Worm (Caenorhabditis elegans): ENCODE data around the gene nspc-18.

The nspc-18 gene

ce11 chrX:14563818-14564217 is 36.4 kb upstream of the nspc-18 start:
- no peak for TF ChIP-seq tra-4 (tag; optimal IDR thresholded peaks at IDR 0.05)
- no peak for TF ChIP-seq pes-1 (GFP tag; IDR thresholded peaks at IDR 0.05)
- TF ChIP-seq hmg-4 (GFP tag; optimal IDR thresholded peaks at IDR 0.05) = no peak
- no peak for TF ChIP-seq flt-1 (GFP tag; IDR thresholded peaks at IDR 0.05)
- TF ChIP-seq ceh-13 (GFP tag; optimal IDR thresholded peaks at IDR 0.05) = no peak
- TF ChIP-seq aly-1 (tag; optimal IDR thresholded peaks at IDR 0.05) = no peak
- TF ChIP-seq B0310.2 (tag; optimal IDR thresholded peaks at IDR 0.05) = no peak
- TF ChIP-seq hmbx-1 (tag; optimal IDR thresholded peaks at IDR 0.05) = no peak
- TF ChIP-seq tbx-11 (GFP tag; IDR thresholded peaks at IDR 0.05) = no peak

ce11 chrX:14562286-14563086 is 35.0 kb upstream of the nspc-18 start:
- no peak for TF ChIP-seq B0310.2 (tag; optimal IDR thresholded peaks at IDR 0.05)
- no peak for TF ChIP-seq hmbx-1 (tag; optimal IDR thresholded peaks at IDR 0.05)
- no peak for TF ChIP-seq sea-1 (GFP tag; conservative IDR thresholded peaks at IDR 0.05)
- no peak for TF ChIP-seq ets-7 (tag; optimal IDR thresholded peaks at IDR 0.05)

DNA sequence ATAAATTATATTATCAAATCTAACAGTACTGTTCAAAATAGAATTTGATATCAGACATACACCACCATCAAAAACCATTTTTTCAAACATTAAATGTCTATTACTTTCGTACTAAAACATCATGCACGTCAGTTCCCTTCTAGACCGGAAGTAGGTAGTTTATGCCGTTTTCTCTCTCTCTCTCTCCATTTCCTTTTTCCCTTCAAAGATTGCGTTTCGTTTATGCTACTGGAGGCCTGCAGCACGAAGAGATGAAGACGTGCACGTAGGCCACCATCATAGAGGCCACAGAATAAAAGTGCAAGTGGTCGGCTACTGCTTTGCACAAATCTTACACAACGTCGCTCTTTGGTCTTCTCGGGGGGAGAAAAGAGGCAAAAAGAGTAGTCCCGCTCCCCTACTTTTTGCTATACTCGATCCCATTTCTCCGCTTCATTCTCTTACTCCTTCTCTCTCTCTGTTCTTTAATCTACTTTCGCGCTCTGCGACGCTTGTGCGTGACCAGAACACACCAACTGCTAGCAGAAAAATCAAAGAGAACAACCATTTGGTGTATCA is 34.0 kb upstream of the nspc-18 start:
- no peak for TF ChIP-seq ama-1 (optimal IDR thresholded peaks at IDR 0.05)
- peak; percentile 12 for TF ChIP-seq F13C5.2 (tag; optimal IDR thresholded peaks at IDR 0.05)

DNA sequence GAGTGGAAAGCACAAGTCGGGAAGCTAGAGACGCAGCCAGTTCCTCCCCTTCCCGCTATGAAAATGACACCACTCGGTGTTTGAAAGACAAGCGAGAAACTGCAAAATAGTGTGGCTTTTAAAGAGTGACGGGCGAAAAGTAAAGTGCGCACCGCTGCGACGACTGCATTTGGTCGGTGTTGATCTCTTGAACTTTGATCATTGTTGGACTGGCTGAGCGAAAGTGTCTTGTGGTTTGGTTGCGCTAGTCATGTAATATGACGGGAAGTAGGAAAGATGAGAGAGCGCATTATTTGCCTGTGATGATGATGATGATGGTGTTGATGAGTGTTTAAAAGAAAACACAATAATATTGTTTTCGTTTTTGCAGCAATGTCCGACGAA is 32.8 kb upstream of the nspc-18 start:
- TF ChIP-seq B0310.2 (tag; optimal IDR thresholded peaks at IDR 0.05) (no peak), F13C5.2 (tag; optimal IDR thresholded peaks at IDR 0.05) (peak; percentile 34)

- no peak for TF ChIP-seq ama-1 (optimal IDR thresholded peaks at IDR 0.05)
- TF ChIP-seq hnd-1 (tag; optimal IDR thresholded peaks at IDR 0.05) = no peak
- no peak for TF ChIP-seq tra-4 (tag; optimal IDR thresholded peaks at IDR 0.05)
- no peak for TF ChIP-seq hmbx-1 (tag; optimal IDR thresholded peaks at IDR 0.05)
- TF ChIP-seq hmg-4 (GFP tag; optimal IDR thresholded peaks at IDR 0.05) = no peak
- no peak for TF ChIP-seq ceh-13 (GFP tag; optimal IDR thresholded peaks at IDR 0.05)
- no peak for TF ChIP-seq ets-7 (tag; optimal IDR thresholded peaks at IDR 0.05)
- TF ChIP-seq F13C5.2 (tag; optimal IDR thresholded peaks at IDR 0.05) = no peak
- no peak for TF ChIP-seq ceh-36 (tag; optimal IDR thresholded peaks at IDR 0.05)
- TF ChIP-seq flt-1 (GFP tag; IDR thresholded peaks at IDR 0.05) = no peak
- no peak for TF ChIP-seq tbx-11 (GFP tag; IDR thresholded peaks at IDR 0.05)
- TF ChIP-seq pes-1 (GFP tag; IDR thresholded peaks at IDR 0.05) = no peak
- no peak for TF ChIP-seq aly-1 (tag; optimal IDR thresholded peaks at IDR 0.05)
- TF ChIP-seq sea-1 (GFP tag; conservative IDR thresholded peaks at IDR 0.05) = no peak
- no peak for TF ChIP-seq scrt-1 (GFP tag; IDR thresholded peaks at IDR 0.05)
- TF ChIP-seq B0310.2 (tag; optimal IDR thresholded peaks at IDR 0.05) = no peak
- no peak for TF ChIP-seq tbx-37 (GFP tag; conservative IDR thresholded peaks at IDR 0.05)
Measured at ce11 chrX:14559519-14560296, 32.2 kb upstream of the nspc-18 start.

DNA sequence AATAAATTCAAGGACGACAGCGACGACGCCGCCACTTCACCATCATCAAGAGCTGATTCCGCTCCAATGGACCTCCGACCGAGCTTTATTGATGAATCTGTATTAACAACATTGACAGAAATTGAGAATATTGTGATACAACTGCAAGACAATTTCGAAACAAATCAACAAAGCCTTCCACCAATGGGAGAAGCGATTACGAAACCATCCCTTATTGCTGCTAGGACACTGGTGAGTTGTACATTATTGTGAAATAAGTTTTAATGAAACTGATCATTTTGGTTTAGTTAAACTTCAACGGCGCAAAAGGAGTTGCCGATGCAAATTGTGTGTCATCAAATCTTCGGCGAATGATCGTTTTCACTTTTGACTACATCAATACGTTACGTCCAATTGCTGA is 31.6 kb upstream of the nspc-18 start:
- TF ChIP-seq tra-4 (tag; optimal IDR thresholded peaks at IDR 0.05) = no peak
- TF ChIP-seq F13C5.2 (tag; optimal IDR thresholded peaks at IDR 0.05) = no peak

ce11 chrX:14557936-14558554 is 30.6 kb upstream of the nspc-18 start, which contains the start of gene nhr-3:
nhr-3 (plus strand) TSS chrX:14558504.
- TF ChIP-seq scrt-1 (GFP tag; IDR thresholded peaks at IDR 0.05) (no peak), hmbx-1 (tag; optimal IDR thresholded peaks at IDR 0.05) (no peak), pes-1 (GFP tag; IDR thresholded peaks at IDR 0.05) (no peak), ets-7 (tag; optimal IDR thresholded peaks at IDR 0.05) (no peak), aly-1 (tag; optimal IDR thresholded peaks at IDR 0.05) (no peak), tbx-37 (GFP tag; conservative IDR thresholded peaks at IDR 0.05) (no peak), ceh-36 (tag; optimal IDR thresholded peaks at IDR 0.05) (no peak), hnd-1 (tag; optimal IDR thresholded peaks at IDR 0.05) (no peak), ama-1 (optimal IDR thresholded peaks at IDR 0.05) (no peak), tra-4 (tag; optimal IDR thresholded peaks at IDR 0.05) (no peak), flt-1 (GFP tag; IDR thresholded peaks at IDR 0.05) (no peak), F13C5.2 (tag; optimal IDR thresholded peaks at IDR 0.05) (no peak), sea-1 (GFP tag; conservative IDR thresholded peaks at IDR 0.05) (no peak), ceh-13 (GFP tag; optimal IDR thresholded peaks at IDR 0.05) (no peak), B0310.2 (tag; optimal IDR thresholded peaks at IDR 0.05) (no peak), tbx-11 (GFP tag; IDR thresholded peaks at IDR 0.05) (no peak)

Measured in whole organism, early embryonic.